Worm (Caenorhabditis elegans): ENCODE data around the gene F22F1.3.

Gene F22F1.3

ce11 chrX:8156502-8156901 lies 6.4 kb downstream of the F22F1.3 start (continued):
- peak; percentile 78 for TF ChIP-seq snpc-3.4 (tag; optimal IDR thresholded peaks at IDR 0.05)
- no peak for TF ChIP-seq pha-4 (tag; optimal IDR thresholded peaks at IDR 0.05)
- TF ChIP-seq hsf-1 (GFP tag; IDR thresholded peaks at IDR 0.05): no peak
- TF ChIP-seq cebp-1 (GFP tag; IDR thresholded peaks at IDR 0.05): no peak
- TF ChIP-seq cebp-1 (tag; optimal IDR thresholded peaks at IDR 0.05): peak; percentile 53
- no peak for TF ChIP-seq madf-3 (GFP tag; IDR thresholded peaks at IDR 0.05)
- no peak for TF ChIP-seq cebp-2 (GFP tag; IDR thresholded peaks at IDR 0.05)
- 0 out of 2 replicates have a peak, but pooled peaks have one; percentile 36 for TF ChIP-seq F37B4.10 (GFP tag; IDR thresholded peaks at IDR 0.05)
- peak; percentile 38 for TF ChIP-seq snpc-1.1 (tag; optimal IDR thresholded peaks at IDR 0.05; ENCODE audit: insufficient read depth)
- no peak for TF ChIP-seq T07F8.4 (tag; optimal IDR thresholded peaks at IDR 0.05)
- no peak for TF ChIP-seq nhr-120 (GFP tag; IDR thresholded peaks at IDR 0.05)
- no peak for TF ChIP-seq bed-2 (GFP tag; IDR thresholded peaks at IDR 0.05)
- TF ChIP-seq tbp1 (GFP tag; optimal IDR thresholded peaks at IDR 0.05): peak; percentile 92
- no peak for TF ChIP-seq ceh-91 (GFP tag; IDR thresholded peaks at IDR 0.05)
- TF ChIP-seq K11D2.4 (GFP tag; IDR thresholded peaks at IDR 0.05): no peak
- no peak for TF ChIP-seq ztf-22 (GFP tag; optimal IDR thresholded peaks at IDR 0.05)
- TF ChIP-seq die-1 (tag; optimal IDR thresholded peaks at IDR 0.05): peak; percentile 69
- TF ChIP-seq Y79H2A.3 (GFP tag; conservative IDR thresholded peaks at IDR 0.05): no peak
- TF ChIP-seq madf-8 (GFP tag; conservative IDR thresholded peaks at IDR 0.05): no peak
- peak; percentile 61 for TF ChIP-seq rcor-1 (GFP tag; IDR thresholded peaks at IDR 0.05)
- TF ChIP-seq lag-1 (GFP tag; IDR thresholded peaks at IDR 0.05): no peak
- TF ChIP-seq Y56A3A.18 (GFP tag; IDR thresholded peaks at IDR 0.05): peak; percentile 75; the same call in 1 of the 2 replicates

- TF ChIP-seq repo-1 (tag; optimal IDR thresholded peaks at IDR 0.05) (peak; percentile 6), rpc-1 (optimal IDR thresholded peaks at IDR 0.05) (peak; percentile 21), rpc-1 (tag; optimal IDR thresholded peaks at IDR 0.05) (peak; percentile 31), lin-35 (GFP tag; optimal IDR thresholded peaks at IDR 0.05) (peak in 1 of 3 experiments; percentile 35), attf-5 (GFP tag; optimal IDR thresholded peaks at IDR 0.05) (no peak), let-526 (GFP tag; IDR thresholded peaks at IDR 0.05) (peak; percentile 60; the same call in 1 of the 2 replicates), ztf-28 (GFP tag; IDR thresholded peaks at IDR 0.05) (0 out of 2 replicates have a peak, but pooled peaks have one; percentile 66), tbp1 (GFP tag; optimal IDR thresholded peaks at IDR 0.05) (peak; percentile 88), ama-1 (optimal IDR thresholded peaks at IDR 0.05) (no peak), ama-1 (GFP tag; optimal IDR thresholded peaks at IDR 0.05) (peak in 1 of 2 experiments; percentile 56), ztf-18 (tag; optimal IDR thresholded peaks at IDR 0.05) (no peak), egrh-3 (GFP tag; IDR thresholded peaks at IDR 0.05) (peak; percentile 28; the same call in 1 of the 2 replicates), nfyb-1 (GFP tag; IDR thresholded peaks at IDR 0.05) (peak; percentile 65), K12H6.12 (tag; optimal IDR thresholded peaks at IDR 0.05) (peak; percentile 32), nfya-1 (tag; optimal IDR thresholded peaks at IDR 0.05; ENCODE audit: borderline replicate concordance, insufficient read depth) (no peak), mes-4 (tag; optimal IDR thresholded peaks at IDR 0.05) (no peak), madf-3 (GFP tag; IDR thresholded peaks at IDR 0.05) (0 out of 2 replicates have a peak, but pooled peaks have one; percentile 39), zfh-2 (GFP tag; conservative IDR thresholded peaks at IDR 0.05) (peak; percentile 36; the same call in 1 of the 2 replicates), xnd-1 (tag; optimal IDR thresholded peaks at IDR 0.05) (no peak), ekl-4 (GFP tag; IDR thresholded peaks at IDR 0.05) (peak; percentile 67; the same call in 1 of the 2 replicates), cebp-2 (GFP tag; IDR thresholded peaks at IDR 0.05) (0 out of 2 replicates have a peak, but pooled peaks have one; percentile 63), dox-1 (GFP tag; IDR thresholded peaks at IDR 0.05) (no peak), ceh-27 (GFP tag; optimal IDR thresholded peaks at IDR 0.05) (peak; percentile 11), him-1 (tag; optimal IDR thresholded peaks at IDR 0.05) (no peak), ztf-26 (tag; optimal IDR thresholded peaks at IDR 0.05) (no peak), hmg-20 (GFP tag; IDR thresholded peaks at IDR 0.05) (0 out of 2 replicates have a peak, but pooled peaks have one; percentile 44), ceh-40 (GFP tag; IDR thresholded peaks at IDR 0.05) (peak; percentile 66; the same call in 1 of the 2 replicates), pbrm-1 (GFP tag; IDR thresholded peaks at IDR 0.05) (peak; percentile 7; the same call in 1 of the 2 replicates), snpc-3.4 (tag; optimal IDR thresholded peaks at IDR 0.05) (peak; percentile 31), hmg-1.2 (GFP tag; IDR thresholded peaks at IDR 0.05) (peak; percentile 69), lin-26 (GFP tag; IDR thresholded peaks at IDR 0.05) (peak; percentile 81)
Observed at ce11 chrX:8155969-8156368, 6.9 kb downstream of the F22F1.3 start.
